Worm (Caenorhabditis elegans): Measurements from ENCODE around the gene Y12A6A.1.

- no peak for TF ChIP-seq unc-130 (GFP tag; optimal IDR thresholded peaks at IDR 0.05)
- TF ChIP-seq nhr-77 (tag; optimal IDR thresholded peaks at IDR 0.05) = no peak
These were observed 21.4 kb downstream of the Y12A6A.1 start, which contains the start of gene F54B11.7 for ce11 chrX:13600136-13600535.
